Fruit fly (Drosophila melanogaster) whole organism, embryonic: ENCODE results near the gene dib.

ENCODE experiments used
- Kr ChIP-seq: fragments of 200-800 bp; sonication (Bioruptor generic); optimal IDR thresholded peaks from 2 replicates; lab custom pipeline; 2017; ENCODE audit warnings: missing biosample characterization, mild to moderate bottlenecking, missing genetic modification characterization
- fru ChIP-seq: fragments of >200 bp; optimal IDR thresholded peaks from 2 replicates; lab custom pipeline; 2017

DNA sequence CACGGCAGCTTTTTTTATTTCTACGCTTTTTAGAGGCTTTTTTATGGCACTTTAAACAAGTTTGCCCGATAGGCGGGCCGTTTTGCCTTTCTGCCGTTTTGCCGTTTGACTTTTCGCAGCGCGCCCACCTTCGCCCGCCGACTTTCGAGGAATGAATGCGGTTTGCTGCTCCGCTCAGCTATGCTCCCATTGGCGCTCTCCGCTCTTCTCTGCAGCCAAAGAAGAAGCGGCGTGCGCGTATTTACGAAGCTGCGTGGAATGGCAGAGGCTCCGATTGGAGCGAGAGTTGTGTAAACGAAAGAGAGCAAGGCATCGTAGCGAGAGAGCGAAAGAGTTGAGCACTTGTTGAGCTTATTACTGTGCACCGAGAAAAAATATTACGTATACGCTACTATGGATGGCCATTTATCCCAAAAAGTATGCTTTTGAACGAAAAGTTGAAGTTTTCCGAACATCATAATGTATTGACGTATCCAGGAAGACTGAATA lies 9.5 kb downstream of the dib start, which contains the start of gene wit:
- no peak for TF ChIP-seq fru (lab: Kevin White, UChicago)
- no peak for TF ChIP-seq Kr
